Worm (Caenorhabditis elegans) whole organism, L4/young adult: ENCODE results near the gene M176.11.

Experiments
- W03F9.2 ChIP-seq: fragments of 150-350 bp; optimal IDR thresholded peaks from 2 replicates; lab custom pipeline; 2014; ENCODE audit warnings: missing biosample characterization, missing genetic modification characterization
- dao-5 ChIP-seq: sonication (generic microtip); optimal IDR thresholded peaks from 2 replicates; lab custom pipeline; 2016; ENCODE audit warnings: missing genotype, missing genetic modification characterization, moderate library complexity, missing compliant biosample characterization
- him-1 ChIP-seq: sonication (generic microtip); optimal IDR thresholded peaks from 2 replicates; lab custom pipeline; 2016; ENCODE audit warnings: missing genotype, missing genetic modification reagents, missing genetic modification characterization, missing compliant biosample characterization

DNA sequence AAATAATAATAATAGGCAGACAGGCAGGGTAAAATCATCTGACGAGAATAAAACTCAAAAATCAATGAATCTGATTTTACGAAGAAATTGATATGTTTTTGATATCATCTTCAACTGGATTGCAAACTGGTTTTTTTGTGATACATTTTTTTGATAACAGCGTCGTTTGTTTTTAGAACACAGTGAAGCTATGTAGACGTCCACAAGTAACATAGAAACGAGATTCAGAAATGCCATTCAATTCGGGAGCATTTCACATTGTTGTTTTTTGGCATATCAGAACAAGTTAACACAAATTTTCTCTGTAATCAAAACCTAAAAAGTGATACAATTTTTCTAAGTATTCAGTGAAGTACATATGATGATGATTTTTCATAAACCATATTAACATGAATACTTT is 16.2 kb downstream of the M176.11 start, which contains the start of gene chil-13:
- no peak for TF ChIP-seq him-1
- no peak for TF ChIP-seq W03F9.2 (tag; lab: Kevin White, UChicago)
- TF ChIP-seq dao-5 (tag; lab: Kevin White, UChicago) = no peak
